Fruit fly (Drosophila melanogaster): Measurements from ENCODE around the gene CG32095.
A peak's percentile ranks its signal among the peaks of the same experiment; 100 is the strongest.

Gene CG32095

DNA sequence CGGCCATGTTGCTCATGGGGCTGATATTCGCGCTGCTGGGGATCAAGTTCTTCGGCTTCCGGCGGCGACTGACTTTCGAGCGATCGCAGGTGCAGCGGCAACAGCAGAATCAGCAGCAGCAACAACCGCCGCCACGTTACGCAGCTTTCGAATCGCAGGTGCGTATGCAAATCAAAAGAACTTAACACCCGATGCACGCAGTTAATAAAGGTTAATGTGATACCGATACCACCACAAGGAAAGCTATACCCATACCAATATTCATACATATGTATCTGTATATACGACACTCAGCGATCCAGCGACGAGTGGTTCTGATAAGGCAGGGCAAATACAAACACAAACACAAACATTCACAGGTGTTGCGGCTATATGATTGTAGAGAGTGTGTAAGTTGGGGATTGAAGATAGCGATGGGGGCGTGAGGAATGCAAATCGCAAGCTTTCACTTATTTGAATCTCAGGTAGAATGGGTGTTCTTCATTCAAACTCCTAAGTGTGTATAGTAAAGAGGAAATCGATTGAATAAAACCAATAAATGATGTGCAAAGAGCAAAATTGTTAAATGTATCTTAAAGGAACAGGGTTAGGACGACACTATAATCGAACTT is 48.1 kb downstream of the CG32095 start:
- no peak for TF ChIP-seq esn (GFP tag; optimal IDR thresholded peaks at IDR 0.05)
- TF ChIP-seq CG34406 (GFP tag; optimal IDR thresholded peaks at IDR 0.05), result no peak
- TF ChIP-seq Blimp-1 (GFP tag; optimal IDR thresholded peaks at IDR 0.05), result no peak
- TF ChIP-seq svp (GFP tag), result peak; percentile 87
- no peak for TF ChIP-seq net (GFP tag; optimal IDR thresholded peaks at IDR 0.05)
- TF ChIP-seq Eip78C (GFP tag), result no peak
- TF ChIP-seq CG32006 (GFP tag; optimal IDR thresholded peaks at IDR 0.05), result no peak
- TF ChIP-seq Sox102F (GFP tag; optimal IDR thresholded peaks at IDR 0.05), result no peak
- no peak for TF ChIP-seq topi (GFP tag; optimal IDR thresholded peaks at IDR 0.05)
- no peak for TF ChIP-seq CG10631 (GFP tag; optimal IDR thresholded peaks at IDR 0.05)
- no peak for TF ChIP-seq Eip75B (GFP tag; optimal IDR thresholded peaks at IDR 0.05)
- TF ChIP-seq eg (GFP tag; IDR thresholded peaks at IDR 0.05), result no peak
- TF ChIP-seq CG11902 (GFP tag; optimal IDR thresholded peaks at IDR 0.05), result no peak
- no peak for TF ChIP-seq salr (GFP tag; optimal IDR thresholded peaks at IDR 0.05)
- no peak for TF ChIP-seq Hr4 (GFP tag; optimal IDR thresholded peaks at IDR 0.05)
- TF ChIP-seq vri (GFP tag; optimal IDR thresholded peaks at IDR 0.05), result peak; percentile 41
- TF ChIP-seq Met (GFP tag; optimal IDR thresholded peaks at IDR 0.05), result no peak

DNA sequence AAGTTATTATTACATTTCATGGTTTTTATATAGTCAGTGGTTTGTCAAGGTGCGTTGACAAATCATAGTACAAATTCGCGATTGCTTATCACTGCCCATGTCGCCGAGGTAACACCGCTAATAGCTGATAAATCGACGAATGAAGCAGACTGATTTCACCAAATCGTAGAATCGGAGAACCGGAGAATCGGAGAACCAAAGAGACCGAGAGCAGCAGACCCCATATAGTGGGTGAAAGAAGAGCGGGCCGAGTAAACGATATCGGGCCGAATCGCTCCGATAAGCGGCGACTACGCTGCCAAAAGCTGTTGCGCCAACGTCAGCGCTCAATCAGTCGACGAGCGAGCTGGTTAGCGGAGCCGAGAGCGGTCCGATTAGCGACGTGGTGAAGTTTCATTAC is 48.8 kb downstream of the CG32095 start, which contains the start of gene CG14131:
Gene CG14131 (plus strand): TSS at position 343 of the 400 bp plus-strand sequence.
- TF ChIP-seq Sox102F (GFP tag; optimal IDR thresholded peaks at IDR 0.05) (no peak), fd85E (GFP tag; optimal IDR thresholded peaks at IDR 0.05) (no peak), CG15336 (GFP tag; IDR thresholded peaks at IDR 0.05) (no peak), CG3032 (tag; optimal IDR thresholded peaks at IDR 0.05) (no peak), Sox14 (GFP tag; optimal IDR thresholded peaks at IDR 0.05) (peak; percentile 17), vri (GFP tag; optimal IDR thresholded peaks at IDR 0.05) (peak; percentile 78), ss (GFP tag; optimal IDR thresholded peaks at IDR 0.05) (no peak), acj6 (GFP tag; optimal IDR thresholded peaks at IDR 0.05) (no peak)

DNA sequence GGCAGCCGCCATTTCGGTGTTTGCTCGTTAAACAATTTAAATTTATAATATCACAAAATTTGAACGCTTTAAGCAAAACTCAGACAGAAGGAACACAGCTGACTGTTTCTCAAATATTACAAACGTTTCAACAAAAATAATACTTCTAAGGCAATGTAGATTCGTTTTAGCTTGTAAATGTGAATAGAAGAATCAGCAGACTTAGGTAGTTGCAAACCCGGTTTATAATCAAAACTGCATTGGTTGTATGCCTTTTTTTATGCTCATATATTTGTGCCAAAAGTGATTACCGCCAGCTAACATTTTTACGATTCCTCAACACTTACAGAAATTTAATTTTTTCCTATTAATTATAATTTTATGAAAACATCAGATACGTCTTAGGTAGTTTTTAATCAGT is 51.1 kb downstream of the CG32095 start, which contains the start of gene Tim13:
Gene Tim13 (minus strand): TSS at position 101 of the 400 bp plus-strand sequence.
- TF ChIP-seq CG16779 (tag; optimal IDR thresholded peaks at IDR 0.05), result no peak
- no peak for TF ChIP-seq fkh (GFP tag; optimal IDR thresholded peaks at IDR 0.05)
- TF ChIP-seq Ets21C (GFP tag; optimal IDR thresholded peaks at IDR 0.05), result no peak
- no peak for TF ChIP-seq esn (GFP tag; optimal IDR thresholded peaks at IDR 0.05)
- no peak for TF ChIP-seq CG6163 (GFP tag; IDR thresholded peaks at IDR 0.05)
- no peak for TF ChIP-seq Hr39 (GFP tag; optimal IDR thresholded peaks at IDR 0.05)
- TF ChIP-seq CG3919 (GFP tag; optimal IDR thresholded peaks at IDR 0.05), result no peak
- no peak for TF ChIP-seq Gug (GFP tag; IDR thresholded peaks at IDR 0.05)
- no peak for TF ChIP-seq CG8632 (GFP tag; optimal IDR thresholded peaks at IDR 0.05)
- no peak for TF ChIP-seq dsx (GFP tag; optimal IDR thresholded peaks at IDR 0.05; ENCODE audit: poor library complexity, severe bottlenecking)
- no peak for TF ChIP-seq CG7368 (GFP tag; optimal IDR thresholded peaks at IDR 0.05)
- TF ChIP-seq Lpt (GFP tag; optimal IDR thresholded peaks at IDR 0.05), result no peak
- no peak for TF ChIP-seq fd59A (GFP tag; optimal IDR thresholded peaks at IDR 0.05)
- no peak for TF ChIP-seq topi (GFP tag; optimal IDR thresholded peaks at IDR 0.05)
- TF ChIP-seq CG6808 (GFP tag; optimal IDR thresholded peaks at IDR 0.05), result no peak
- no peak for TF ChIP-seq Hr38 (GFP tag; optimal IDR thresholded peaks at IDR 0.05)
- TF ChIP-seq acj6 (GFP tag; optimal IDR thresholded peaks at IDR 0.05), result no peak
- no peak for TF ChIP-seq Blimp-1 (GFP tag; optimal IDR thresholded peaks at IDR 0.05)
